Fruit fly (Drosophila melanogaster) whole organism, prepupa: ENCODE measurements around the gene Gss2.

Source experiments
- CG11294 ChIP-seq: fragments of 200-800 bp; sonication (Bioruptor generic); IDR thresholded peaks from 2 replicates; pipeline ENCODE4 v1.3.6; 2022; ENCODE audit warnings: missing biosample characterization, missing genetic modification characterization
- CG15336 ChIP-seq: fragments of 200-800 bp; sonication (Bioruptor generic); IDR thresholded peaks from 2 replicates; pipeline ENCODE4 v1.3.6; 2022; ENCODE audit warnings: missing biosample characterization, missing genetic modification characterization
- CG1621 ChIP-seq: fragments of 200-800 bp; sonication (Bioruptor generic); optimal IDR thresholded peaks from 3 replicates; lab custom pipeline; 2018; ENCODE audit warnings: missing biosample characterization, mild to moderate bottlenecking, missing genetic modification characterization
- CG6854 ChIP-seq: fragments of 200-800 bp; sonication (Bioruptor generic); optimal IDR thresholded peaks from 2 replicates; lab custom pipeline; 2017; ENCODE audit warnings: missing biosample characterization, mild to moderate bottlenecking, missing genetic modification characterization
- CG8632 ChIP-seq: fragments of 200-800 bp; sonication (Bioruptor generic); optimal IDR thresholded peaks from 3 replicates; lab custom pipeline; 2016; ENCODE audit warnings: missing biosample characterization, missing genetic modification characterization
- Met ChIP-seq: fragments of 200-800 bp; sonication (Bioruptor generic); optimal IDR thresholded peaks from 3 replicates; lab custom pipeline; 2016; ENCODE audit warnings: missing biosample characterization, missing genetic modification characterization
- OdsH ChIP-seq: fragments of 200-800 bp; sonication (Bioruptor generic); optimal IDR thresholded peaks from 3 replicates; lab custom pipeline; 2016; ENCODE audit warnings: missing biosample characterization, missing genetic modification characterization
- lz ChIP-seq: fragments of 200-800 bp; sonication (Bioruptor generic); optimal IDR thresholded peaks from 3 replicates; lab custom pipeline; 2016; ENCODE audit warnings: missing biosample characterization, missing genetic modification characterization

- TF ChIP-seq CG15336 (GFP tag; lab: Robert Waterston, UW) (no peak), OdsH (GFP tag; lab: Kevin White, UChicago) (no peak), CG1621 (tag; lab: Kevin White, UChicago) (no peak), lz (GFP tag; lab: Kevin White, UChicago) (no peak), CG6854 (GFP tag; lab: Kevin White, UChicago) (no peak), Met (no peak), CG8632 (GFP tag; lab: Kevin White, UChicago) (no peak), CG11294 (GFP tag; lab: Robert Waterston, UW) (no peak)
These were observed 43.5 kb upstream of the Gss2 start, which contains the start of gene Mco4 for dm6 chrX:17856029-17856428.
